Worm (Caenorhabditis elegans) whole organism, mixed stage, embryonic: ENCODE results near the gene Y75B8A.19.

Experiments used
- blmp-1 ChIP-seq: fragments of 150-350 bp; optimal IDR thresholded peaks from 2 replicates; lab custom pipeline; 2014; ENCODE audit warnings: missing biosample characterization, missing genetic modification characterization
- nhr-28 ChIP-seq: fragments of 150-350 bp; optimal IDR thresholded peaks from 2 replicates; lab custom pipeline; 2014; ENCODE audit warnings: missing biosample characterization, missing genetic modification characterization
- unc-62 ChIP-seq: fragments of 150-350 bp; optimal IDR thresholded peaks from 2 replicates; lab custom pipeline; 2014; ENCODE audit warnings: missing biosample characterization, missing genetic modification reagents, missing genetic modification characterization
- ztf-11 ChIP-seq: fragments of 150-350 bp; optimal IDR thresholded peaks from 2 replicates; lab custom pipeline; 2014; ENCODE audit warnings: missing biosample characterization, missing genetic modification characterization

- TF ChIP-seq nhr-28 (tag; lab: Kevin White, UChicago) (no peak), blmp-1 (tag; lab: Kevin White, UChicago) (no peak), ztf-11 (tag; lab: Kevin White, UChicago) (no peak), unc-62 (GFP tag; lab: Kevin White, UChicago) (no peak)
These were observed 38.2 kb upstream of the Y75B8A.19 start for ce11 chrIII:12188236-12188635.
